Fruit fly (Drosophila melanogaster) whole organism, pupa: ENCODE results near the gene CG6508.
A peak's percentile ranks its signal among the peaks of the same experiment; 100 is the strongest.

ENCODE experiments used
- CG12605 ChIP-seq: fragments of 200-800 bp; sonication (Bioruptor generic); IDR thresholded peaks from 2 replicates; pipeline ENCODE4 v1.3.6; 2022; ENCODE audit warnings: missing biosample characterization, missing genetic modification characterization
- CG34367 ChIP-seq: fragments of 200-800 bp; sonication (Bioruptor generic); optimal IDR thresholded peaks from 2 replicates; lab custom pipeline; 2018; ENCODE audit warnings: missing biosample characterization, mild to moderate bottlenecking, missing genetic modification characterization
- CG9948 ChIP-seq: fragments of 200-800 bp; sonication (Bioruptor generic); optimal IDR thresholded peaks from 2 replicates; lab custom pipeline; 2018; ENCODE audit warnings: missing biosample characterization, mild to moderate bottlenecking, missing genetic modification characterization, moderate library complexity
- D1 ChIP-seq: fragments of 200-800 bp; sonication (Bioruptor generic); optimal IDR thresholded peaks from 2 replicates; lab custom pipeline; 2018; ENCODE audit warnings: missing biosample characterization, mild to moderate bottlenecking, missing genetic modification characterization, moderate library complexity
- Snoo ChIP-seq: fragments of 200-800 bp; sonication (Bioruptor generic); optimal IDR thresholded peaks from 3 replicates; lab custom pipeline; 2017; ENCODE audit warnings: missing biosample characterization, mild to moderate bottlenecking, missing genetic modification characterization, inconsistent platforms

- TF ChIP-seq CG9948 (tag; lab: Kevin White, UChicago) = no peak
- no peak for TF ChIP-seq CG34367 (tag; lab: Kevin White, UChicago)
- no peak for TF ChIP-seq Snoo (tag; lab: Kevin White, UChicago)
- TF ChIP-seq CG12605 = peak; percentile 73
- no peak for TF ChIP-seq D1 (tag; lab: Kevin White, UChicago)
These were observed 30.7 kb downstream of the CG6508 start, which contains the start of gene SmydA-3 for dm6 chr2L:10849511-10850191.
